Worm (Caenorhabditis elegans) whole organism, L4/young adult: ENCODE measurements around the gene cpg-1.
A peak's percentile ranks its signal among the peaks of the same experiment; 100 is the strongest.

ENCODE experiments used
- W03F9.2 ChIP-seq: fragments of 150-350 bp; optimal IDR thresholded peaks from 2 replicates; lab custom pipeline; 2014; ENCODE audit warnings: missing biosample characterization, missing genetic modification characterization
- dao-5 ChIP-seq: sonication (generic microtip); optimal IDR thresholded peaks from 2 replicates; lab custom pipeline; 2016; ENCODE audit warnings: missing genotype, missing genetic modification characterization, moderate library complexity, missing compliant biosample characterization
- him-1 ChIP-seq: sonication (generic microtip); optimal IDR thresholded peaks from 2 replicates; lab custom pipeline; 2016; ENCODE audit warnings: missing genotype, missing genetic modification reagents, missing genetic modification characterization, missing compliant biosample characterization

The cpg-1 gene

DNA sequence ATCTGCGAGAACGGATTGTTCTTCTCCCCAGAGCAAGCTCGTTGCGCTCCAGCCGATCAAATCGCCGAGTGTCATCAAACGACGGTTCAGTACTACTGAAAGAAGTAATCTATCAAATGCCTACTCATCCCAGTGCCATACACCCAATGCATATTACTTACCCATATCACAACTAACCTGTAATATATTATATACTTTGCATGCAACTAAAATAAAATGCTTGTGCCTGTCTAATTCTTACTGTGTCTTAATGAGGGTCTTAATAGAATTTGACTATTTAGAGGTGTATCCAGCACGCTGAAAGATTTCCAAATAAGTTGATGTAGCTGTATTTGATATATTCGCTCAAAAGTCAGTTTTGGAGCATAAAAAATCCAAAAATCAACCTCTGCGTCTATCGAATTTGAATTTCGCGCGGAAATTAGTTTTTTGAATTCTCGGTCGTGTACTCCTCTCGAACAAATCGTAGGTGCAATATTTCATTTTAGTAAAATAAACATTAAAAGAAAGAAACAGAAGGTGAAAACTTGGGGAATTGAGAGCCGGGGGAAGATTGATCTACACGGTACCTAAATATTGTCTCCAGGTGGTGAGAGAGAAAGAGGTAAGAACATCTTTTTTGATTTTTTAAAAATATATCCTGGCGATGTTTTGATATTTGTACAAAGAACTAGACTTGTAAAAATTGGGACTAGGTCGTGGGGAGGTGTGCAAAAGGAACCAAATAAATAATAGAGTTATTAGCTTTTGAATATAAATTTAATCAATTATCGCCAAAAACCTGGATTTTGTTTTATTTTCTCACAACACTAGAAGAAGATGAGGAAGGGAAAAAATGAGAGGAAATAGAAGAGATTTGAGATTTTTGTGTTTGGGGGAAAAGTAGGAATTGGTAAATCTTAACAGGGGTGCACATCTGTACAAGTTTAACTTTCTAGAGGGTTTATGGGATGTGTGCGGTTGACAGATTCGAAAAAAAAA is 2.3 kb downstream of the cpg-1 start:
- peak; percentile 25 for TF ChIP-seq him-1 (tag; lab: Kevin White, UChicago)
- TF ChIP-seq W03F9.2 (tag; lab: Kevin White, UChicago): no peak

DNA sequence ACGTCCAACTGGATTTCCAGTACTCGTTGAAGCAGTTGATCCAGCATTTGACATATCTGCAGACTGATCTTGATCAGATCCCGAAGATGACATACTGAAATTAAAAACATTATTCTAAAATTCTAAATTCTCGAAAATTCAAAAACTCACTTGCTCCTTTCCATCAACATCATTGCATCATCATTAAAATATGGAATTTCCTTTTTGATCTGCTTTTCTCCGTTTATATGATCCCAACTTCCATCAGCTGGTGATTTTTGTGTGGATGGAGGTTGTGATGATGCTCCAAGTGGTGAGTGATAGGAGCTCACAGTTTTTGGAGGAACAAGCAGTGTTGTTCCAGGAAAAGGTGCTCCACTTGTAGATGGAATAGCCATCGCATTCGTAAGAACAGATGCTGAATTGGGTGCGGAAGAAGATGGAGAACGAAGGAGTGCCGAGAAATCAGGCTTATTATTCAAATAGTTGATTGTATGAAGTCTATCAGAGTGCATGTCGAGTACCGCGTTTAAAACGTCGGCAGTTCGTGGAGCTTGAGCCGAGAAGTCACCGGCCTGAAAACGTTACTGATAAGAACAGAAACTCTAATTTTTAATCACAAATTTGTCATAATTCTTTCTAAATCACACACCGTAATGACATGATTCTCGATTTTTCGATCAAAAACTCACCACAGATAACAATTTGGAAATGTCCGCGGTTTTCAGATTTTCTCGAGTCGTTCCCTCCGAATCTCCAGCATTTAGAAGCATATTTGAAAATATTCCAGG is 4.0 kb downstream of the cpg-1 start:
- TF ChIP-seq W03F9.2 (tag; lab: Kevin White, UChicago): no peak
- TF ChIP-seq dao-5 (tag; lab: Kevin White, UChicago): no peak
- no peak for TF ChIP-seq him-1 (tag; lab: Kevin White, UChicago)

DNA sequence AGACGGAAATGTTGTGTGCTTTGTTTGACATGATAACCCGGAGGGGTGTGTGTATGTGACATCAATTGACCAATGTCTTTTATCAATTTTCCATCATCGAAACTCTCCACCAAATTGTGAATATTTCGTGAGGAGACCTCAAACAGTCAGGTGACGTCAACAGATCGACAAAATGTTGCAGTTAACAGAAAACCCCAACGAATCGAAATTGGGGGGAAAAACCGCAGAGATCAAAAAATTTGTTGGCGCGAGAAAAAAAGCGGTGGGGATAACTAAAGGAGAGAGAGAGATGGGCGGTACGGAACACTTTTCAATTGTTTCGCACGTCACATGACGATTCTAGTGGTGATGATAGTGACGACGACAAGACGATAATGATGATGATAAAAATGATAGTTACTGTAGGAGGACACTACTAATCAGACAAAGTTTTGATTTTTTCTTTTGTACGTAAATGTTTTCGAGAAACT is 5.4 kb downstream of the cpg-1 start:
- TF ChIP-seq him-1 (tag; lab: Kevin White, UChicago): no peak

DNA sequence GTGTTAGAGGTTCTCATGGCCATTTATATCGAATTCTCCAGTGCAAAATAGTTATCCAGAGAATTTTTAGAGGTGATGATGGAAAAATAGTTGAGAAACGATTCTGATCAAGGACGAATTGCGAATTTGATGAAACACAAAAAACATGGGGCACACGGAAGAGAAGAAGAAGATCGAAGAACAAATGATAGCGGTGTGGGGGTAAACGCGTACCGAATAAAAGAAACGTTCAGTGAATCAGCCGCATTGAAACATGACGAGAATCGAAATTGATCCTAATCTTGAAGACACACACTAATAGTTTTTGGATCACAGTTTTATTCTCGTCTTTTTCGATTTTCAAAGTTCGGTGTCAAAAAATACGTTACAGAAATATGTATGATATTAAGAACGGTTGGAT is 6.1 kb downstream of the cpg-1 start:
- TF ChIP-seq him-1 (tag; lab: Kevin White, UChicago) (no peak), W03F9.2 (tag; lab: Kevin White, UChicago) (no peak), dao-5 (tag; lab: Kevin White, UChicago) (no peak)

DNA sequence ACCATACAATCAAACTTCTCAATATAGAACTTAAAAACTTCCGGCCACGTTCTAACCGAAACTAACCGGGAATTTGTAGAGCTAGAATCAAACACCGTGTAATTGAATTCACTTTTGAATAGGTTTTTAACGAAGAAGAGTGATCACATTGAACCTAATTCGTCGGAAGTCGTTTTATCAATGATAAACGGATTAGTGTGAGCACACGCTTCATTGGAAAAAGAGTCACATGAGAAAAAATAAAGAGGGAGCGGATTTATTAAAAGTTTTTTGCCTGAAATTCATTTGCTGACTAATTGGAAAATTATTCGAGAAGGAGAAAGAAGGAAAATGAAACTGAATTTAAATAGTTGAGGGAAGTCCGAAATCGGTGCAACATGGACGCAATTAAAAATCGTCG is 6.5 kb downstream of the cpg-1 start:
- no peak for TF ChIP-seq dao-5 (tag; lab: Kevin White, UChicago)
- TF ChIP-seq W03F9.2 (tag; lab: Kevin White, UChicago): no peak

DNA sequence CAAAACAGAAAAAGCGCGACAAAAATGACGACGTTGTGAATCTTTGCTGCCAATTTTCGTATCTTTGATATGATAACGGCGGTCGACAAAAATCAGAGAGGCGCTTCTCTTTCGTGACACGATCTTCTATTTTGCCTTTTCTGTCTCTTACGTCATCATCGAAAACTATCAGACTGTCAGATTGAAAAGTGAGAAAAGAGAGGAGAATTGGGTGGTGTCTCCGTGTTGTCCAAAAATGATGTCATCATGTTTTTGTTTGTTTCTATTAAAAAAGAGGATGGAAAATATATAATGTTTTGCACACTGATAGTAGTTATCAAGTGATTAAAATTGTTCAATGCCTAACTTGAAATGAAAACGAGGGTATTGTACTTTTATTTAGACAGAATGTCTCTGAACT is 6.9 kb downstream of the cpg-1 start:
- TF ChIP-seq dao-5 (tag; lab: Kevin White, UChicago): no peak

DNA sequence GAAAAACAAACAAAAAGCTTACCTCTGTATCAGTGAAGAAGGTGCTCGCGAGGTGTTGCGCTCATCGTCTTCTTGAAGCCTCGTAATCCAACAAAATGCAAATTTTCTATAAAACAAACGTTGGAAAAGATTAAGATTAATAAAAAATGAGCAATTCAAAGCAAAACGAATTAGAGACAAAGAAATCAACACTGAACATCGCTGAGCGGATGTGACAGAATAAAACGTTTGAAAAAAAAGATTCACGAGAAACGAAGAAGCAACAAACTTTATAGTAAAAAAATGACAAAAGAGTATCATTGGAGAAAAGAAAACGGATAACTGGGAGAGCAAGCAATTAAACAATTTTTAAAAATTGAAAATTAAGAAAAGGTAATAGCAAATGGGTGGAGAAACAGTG is 9.8 kb downstream of the cpg-1 start, which contains the start of the genes C07G2.5 and atf-7:
Gene C07G2.5 (minus strand): TSS at position 101 of the 400 bp plus-strand sequence.
Gene atf-7 (minus strand): TSS at position 108 of the 400 bp plus-strand sequence.
- TF ChIP-seq dao-5 (tag; lab: Kevin White, UChicago) (no peak), W03F9.2 (tag; lab: Kevin White, UChicago) (no peak), him-1 (tag; lab: Kevin White, UChicago) (no peak)

DNA sequence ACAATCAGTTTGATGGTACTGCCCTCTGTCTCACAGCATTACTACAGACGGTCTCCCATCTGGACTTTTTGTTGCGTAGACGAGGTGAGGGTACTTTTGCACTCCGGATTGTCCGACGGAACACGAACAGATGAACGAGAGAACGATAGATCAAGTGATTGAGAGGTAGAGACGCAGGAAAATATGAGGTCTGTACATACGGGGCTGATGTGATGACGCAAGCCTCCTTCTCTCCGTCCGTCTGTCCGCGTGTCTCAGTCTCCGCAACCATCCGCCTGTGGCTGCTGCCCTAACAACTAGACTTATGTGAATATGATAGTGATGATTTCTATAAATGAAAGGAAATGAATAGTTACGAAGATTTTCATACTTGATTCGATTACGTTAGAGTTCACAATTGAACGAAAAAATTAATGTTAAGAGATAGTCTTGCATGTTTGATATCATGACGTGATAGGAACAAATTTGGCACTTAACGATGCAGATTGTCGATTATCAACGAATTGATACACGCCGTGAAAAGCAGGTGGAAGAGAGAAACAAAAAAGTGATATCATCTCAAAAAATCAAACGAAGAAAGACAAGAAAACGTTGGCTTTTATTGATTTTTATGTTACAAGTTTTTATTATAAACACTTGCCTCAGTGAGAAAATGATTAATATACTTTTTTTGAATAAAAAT is 13.5 kb downstream of the cpg-1 start:
- TF ChIP-seq W03F9.2 (tag; lab: Kevin White, UChicago) (no peak), him-1 (tag; lab: Kevin White, UChicago) (no peak), dao-5 (tag; lab: Kevin White, UChicago) (no peak)

DNA sequence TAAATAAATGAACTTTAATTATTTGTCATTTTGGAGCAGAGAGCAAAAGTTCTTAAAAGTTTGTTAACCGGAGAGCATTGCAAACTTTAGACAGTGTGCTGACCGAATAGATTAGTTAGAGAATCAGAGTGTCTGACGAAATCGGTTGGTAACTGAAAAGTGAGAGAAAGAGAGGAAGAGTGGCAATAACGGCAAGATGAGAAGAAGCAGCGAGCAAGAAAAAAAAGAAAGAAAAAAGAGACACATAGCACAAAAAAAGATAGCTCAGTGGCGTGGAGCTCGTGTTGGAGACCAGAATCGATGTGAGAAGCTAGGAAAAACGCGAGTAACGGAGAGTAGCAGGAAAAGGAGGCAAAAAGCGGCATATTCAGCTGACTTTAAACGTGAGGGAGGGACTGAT is 15.2 kb downstream of the cpg-1 start:
- TF ChIP-seq dao-5 (tag; lab: Kevin White, UChicago) (no peak), him-1 (tag; lab: Kevin White, UChicago) (peak; percentile 54), W03F9.2 (tag; lab: Kevin White, UChicago) (peak; percentile 34)

DNA sequence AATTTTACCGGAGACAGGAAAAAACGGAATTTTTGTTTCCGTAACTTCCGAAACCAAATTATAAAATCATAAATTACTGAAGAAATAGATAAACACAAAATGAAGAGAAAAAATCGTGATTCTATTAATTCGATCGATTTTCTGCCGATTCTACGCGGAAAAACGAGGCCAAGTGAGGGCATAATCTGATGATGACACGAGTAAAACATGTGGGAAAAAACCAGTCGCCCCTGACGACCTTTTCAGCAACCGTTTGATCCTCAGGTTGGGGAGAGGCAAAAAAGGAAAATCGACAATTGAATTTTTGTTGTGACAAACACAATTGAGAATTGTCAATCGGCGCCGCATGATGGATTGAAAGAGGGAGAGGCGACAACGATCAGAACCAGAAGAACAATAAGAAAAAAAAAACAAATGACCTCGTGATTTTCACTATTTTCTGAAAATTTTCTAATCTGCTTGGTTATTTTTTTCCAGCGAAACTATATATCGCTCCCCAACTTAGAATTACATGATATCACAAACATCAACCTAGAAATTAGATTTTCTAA is 15.8 kb downstream of the cpg-1 start:
- TF ChIP-seq dao-5 (tag; lab: Kevin White, UChicago) (no peak), him-1 (tag; lab: Kevin White, UChicago) (no peak), W03F9.2 (tag; lab: Kevin White, UChicago) (no peak)

DNA sequence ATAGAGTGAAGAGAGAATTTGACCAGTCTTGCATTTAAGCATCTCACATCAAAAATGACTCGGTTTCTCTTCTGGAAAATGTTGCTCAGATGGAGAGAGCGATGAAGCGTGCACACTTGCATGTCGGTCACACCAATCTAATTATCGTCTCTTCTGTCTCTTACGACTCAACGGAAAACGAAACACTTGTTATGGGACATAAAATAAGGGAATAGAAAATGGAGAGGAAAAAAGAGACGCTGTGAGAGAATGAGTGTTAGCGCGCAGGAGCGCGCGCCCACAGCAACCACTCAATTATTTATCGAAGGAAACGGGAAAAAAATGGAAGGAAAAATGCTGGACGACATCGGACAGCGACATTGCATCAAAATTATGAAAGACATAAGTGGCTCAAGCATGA is 16.6 kb downstream of the cpg-1 start:
- no peak for TF ChIP-seq dao-5 (tag; lab: Kevin White, UChicago)
- TF ChIP-seq W03F9.2 (tag; lab: Kevin White, UChicago): no peak
- TF ChIP-seq him-1 (tag; lab: Kevin White, UChicago): no peak

DNA sequence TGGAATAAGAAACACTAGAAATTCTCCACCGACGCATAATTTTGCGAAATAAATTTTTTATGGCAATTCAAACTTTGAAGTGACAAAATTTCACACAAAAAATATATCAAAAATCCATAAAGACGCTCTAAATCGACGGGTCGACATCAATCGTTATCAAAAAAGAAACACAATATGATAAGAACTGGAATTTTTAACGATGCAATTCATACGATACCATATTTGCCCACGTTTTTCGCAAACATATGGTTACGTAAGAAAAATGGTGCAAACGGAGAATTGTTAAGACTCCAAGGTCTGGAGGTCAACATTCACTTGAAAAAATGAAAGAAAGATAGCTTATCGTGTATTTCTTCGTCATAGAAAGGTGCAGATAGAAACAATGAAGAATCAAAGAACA is 17.0 kb downstream of the cpg-1 start:
- TF ChIP-seq dao-5 (tag; lab: Kevin White, UChicago): no peak
- TF ChIP-seq him-1 (tag; lab: Kevin White, UChicago): no peak
- no peak for TF ChIP-seq W03F9.2 (tag; lab: Kevin White, UChicago)
